Comparison of ENCODE assay signal across 5 worm cellular contexts in the genomic region with DNA sequence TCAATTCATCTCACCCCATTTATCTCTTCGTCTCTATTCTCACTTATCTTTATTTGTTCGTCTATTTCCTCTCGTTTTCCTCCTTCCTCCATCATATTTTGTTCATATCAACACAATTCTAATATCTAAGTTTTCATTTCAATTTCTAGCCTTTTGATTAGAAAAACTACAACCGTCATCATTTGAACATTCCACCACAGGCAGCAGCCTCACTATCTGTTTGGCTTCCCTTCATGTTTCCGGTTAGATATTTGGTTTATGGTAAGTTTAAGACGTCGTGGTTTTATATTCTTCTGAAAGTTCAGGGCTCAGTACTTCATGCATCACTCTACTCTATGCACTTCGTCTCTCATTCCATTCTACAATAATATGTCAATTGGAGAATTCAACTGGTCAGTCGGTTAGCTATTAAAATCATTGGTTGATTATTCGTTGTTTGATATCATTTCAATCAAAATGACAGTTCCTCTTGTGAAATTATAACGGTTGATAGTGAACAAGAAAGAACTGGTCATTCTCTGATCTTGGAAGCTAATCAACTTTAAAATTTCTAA.
TF ChIP-seq lines count a peak whose summit lies in the region.

A gene (plus strand): TSS at position 43 of the 554 bp plus-strand sequence.

TF ChIP-seq in whole organism, L1 larva, 84 proteins besides CTCF, POLR2A, EP300 and RAD21:
- peak; percentile 45 for TF ChIP-seq elt-2 (tag; optimal IDR thresholded peaks at IDR 0.05; lab: Kevin White, UChicago)
- TF ChIP-seq mef-2 (tag; optimal IDR thresholded peaks at IDR 0.05; lab: Kevin White, UChicago): no peak

TF ChIP-seq in whole organism, L2 larva, 48 proteins besides CTCF, POLR2A, EP300 and RAD21:
- no peak for TF ChIP-seq dmd-4 (tag; optimal IDR thresholded peaks at IDR 0.05; lab: Kevin White, UChicago)
- TF ChIP-seq ztf-1 (GFP tag; conservative IDR thresholded peaks at IDR 0.05; lab: Robert Waterston, UW): no peak
- no peak for TF ChIP-seq unc-55 (GFP tag; optimal IDR thresholded peaks at IDR 0.05; lab: Kevin White, UChicago)
- peak; percentile 31 for TF ChIP-seq fos-1 (tag; optimal IDR thresholded peaks at IDR 0.05; lab: Kevin White, UChicago)

TF ChIP-seq in whole organism, L3 larva, 47 proteins besides CTCF, POLR2A, EP300 and RAD21:
- TF ChIP-seq elt-1 (tag; optimal IDR thresholded peaks at IDR 0.05; lab: Kevin White, UChicago) (no peak), pqm-1 (tag; optimal IDR thresholded peaks at IDR 0.05; lab: Kevin White, UChicago) (peak; percentile 32), unc-62 (GFP tag; optimal IDR thresholded peaks at IDR 0.05; lab: Kevin White, UChicago) (no peak), elt-2 (tag; optimal IDR thresholded peaks at IDR 0.05; lab: Kevin White, UChicago) (peak; percentile 78), pha-4 (tag; optimal IDR thresholded peaks at IDR 0.05; lab: Kevin White, UChicago) (no peak)

TF ChIP-seq in whole organism, L4 larva, 104 proteins besides CTCF, POLR2A, EP300 and RAD21:
- TF ChIP-seq ama-1 (optimal IDR thresholded peaks at IDR 0.05; lab: Kevin White, UChicago) (no peak), set-16 (GFP tag; IDR thresholded peaks at IDR 0.05; lab: Robert Waterston, UW) (no peak), dve-1 (tag; optimal IDR thresholded peaks at IDR 0.05; lab: Kevin White, UChicago; ENCODE audit: insufficient read depth) (peak; percentile 35), dmd-9 (GFP tag; IDR thresholded peaks at IDR 0.05; lab: Robert Waterston, UW) (no peak), aly-2 (tag; optimal IDR thresholded peaks at IDR 0.05; lab: Kevin White, UChicago) (no peak), nhr-28 (tag; optimal IDR thresholded peaks at IDR 0.05; lab: Kevin White, UChicago) (peak; percentile 40), unc-62 (GFP tag; optimal IDR thresholded peaks at IDR 0.05 in 1 of 2; lab: Kevin White, UChicago) (peak in 1 of 2 experiments; percentile 89), unc-62 (tag; optimal IDR thresholded peaks at IDR 0.05; lab: Kevin White, UChicago) (no peak), T26A8.4 (GFP tag; IDR thresholded peaks at IDR 0.05; lab: Robert Waterston, UW) (no peak), nhr-42 (GFP tag; IDR thresholded peaks at IDR 0.05; lab: Robert Waterston, UW) (no peak), hmg-1.1 (GFP tag; IDR thresholded peaks at IDR 0.05; lab: Robert Waterston, UW) (no peak), nhr-10 (tag; optimal IDR thresholded peaks at IDR 0.05; lab: Kevin White, UChicago) (no peak), hlh-30 (tag; optimal IDR thresholded peaks at IDR 0.05; lab: Kevin White, UChicago; ENCODE audit: insufficient read depth) (no peak), zip-11 (GFP tag; IDR thresholded peaks at IDR 0.05; lab: Robert Waterston, UW) (no peak), dmd-6 (GFP tag; IDR thresholded peaks at IDR 0.05; lab: Robert Waterston, UW) (peak; percentile 44; the same call in 1 of the 2 replicates), arid-1 (GFP tag; conservative IDR thresholded peaks at IDR 0.05; lab: Robert Waterston, UW) (no peak), zip-2 (tag; optimal IDR thresholded peaks at IDR 0.05; lab: Kevin White, UChicago) (no peak), mdl-1 (tag; optimal IDR thresholded peaks at IDR 0.05; lab: Kevin White, UChicago) (no peak), lim-7 (GFP tag; IDR thresholded peaks at IDR 0.05; lab: Robert Waterston, UW) (no peak), attf-4 (tag; optimal IDR thresholded peaks at IDR 0.05; lab: Kevin White, UChicago) (no peak), ctbp-1 (GFP tag; IDR thresholded peaks at IDR 0.05; lab: Robert Waterston, UW) (no peak), F49E8.2 (tag; optimal IDR thresholded peaks at IDR 0.05; lab: Kevin White, UChicago; ENCODE audit: borderline replicate concordance) (no peak), mxl-3 (GFP tag; optimal IDR thresholded peaks at IDR 0.05; lab: Kevin White, UChicago) (no peak), ztf-7 (tag; optimal IDR thresholded peaks at IDR 0.05; lab: Kevin White, UChicago) (no peak), ceh-82 (tag; optimal IDR thresholded peaks at IDR 0.05; lab: Kevin White, UChicago) (no peak), nhr-77 (tag; optimal IDR thresholded peaks at IDR 0.05; lab: Kevin White, UChicago) (peak; percentile 21), daf-16 (GFP tag; optimal IDR thresholded peaks at IDR 0.05; lab: Kevin White, UChicago) (no peak), daf-16 (tag; optimal IDR thresholded peaks at IDR 0.05; lab: Kevin White, UChicago) (peak; percentile 48), pqm-1 (tag; optimal IDR thresholded peaks at IDR 0.05; lab: Kevin White, UChicago) (peak; percentile 80), nhr-11 (tag; optimal IDR thresholded peaks at IDR 0.05; lab: Kevin White, UChicago) (no peak), ZK337.2 (GFP tag; IDR thresholded peaks at IDR 0.05; lab: Robert Waterston, UW) (no peak), Y48G9A.11 (GFP tag; IDR thresholded peaks at IDR 0.05; lab: Robert Waterston, UW) (no peak), mxl-2 (GFP tag; conservative IDR thresholded peaks at IDR 0.05; lab: Robert Waterston, UW) (no peak), aha-1 (tag; lab: Kevin White, UChicago) (no peak), hlh-11 (tag; optimal IDR thresholded peaks at IDR 0.05; lab: Kevin White, UChicago) (peak; percentile 18), lir-3 (tag; optimal IDR thresholded peaks at IDR 0.05; lab: Kevin White, UChicago) (no peak), nhr-111 (GFP tag; optimal IDR thresholded peaks at IDR 0.05; lab: Kevin White, UChicago) (no peak), nhr-76 (tag; optimal IDR thresholded peaks at IDR 0.05; lab: Kevin White, UChicago) (no peak)
TF ChIP-seq in whole organism, L4 larva: peak in this region for 8.

TF ChIP-seq in whole organism, young adult, 124 proteins besides CTCF, POLR2A, EP300 and RAD21:
- TF ChIP-seq nhr-27 (tag; optimal IDR thresholded peaks at IDR 0.05; lab: Kevin White, UChicago) (no peak), hsf-1 (GFP tag; IDR thresholded peaks at IDR 0.05; lab: Robert Waterston, UW) (no peak), mes-4 (tag; optimal IDR thresholded peaks at IDR 0.05; lab: Kevin White, UChicago) (no peak), madf-3 (GFP tag; IDR thresholded peaks at IDR 0.05; lab: Robert Waterston, UW) (no peak), fkh-3 (tag; optimal IDR thresholded peaks at IDR 0.05; lab: Kevin White, UChicago) (no peak), Y56A3A.18 (GFP tag; IDR thresholded peaks at IDR 0.05; lab: Robert Waterston, UW) (no peak), egrh-3 (GFP tag; IDR thresholded peaks at IDR 0.05; lab: Robert Waterston, UW) (no peak), D2030.7 (GFP tag; IDR thresholded peaks at IDR 0.05; lab: Robert Waterston, UW) (no peak), atf-7 (tag; optimal IDR thresholded peaks at IDR 0.05; lab: Kevin White, UChicago) (peak; percentile 25), lin-26 (GFP tag; IDR thresholded peaks at IDR 0.05; lab: Robert Waterston, UW) (no peak), nhr-80 (tag; optimal IDR thresholded peaks at IDR 0.05; lab: Kevin White, UChicago) (peak; percentile 78), F57A8.1 (GFP tag; optimal IDR thresholded peaks at IDR 0.05; lab: Kevin White, UChicago) (no peak)
